Worm (Caenorhabditis elegans) whole organism, young adult: ENCODE data around the gene Y37D8A.25.

Experiments
- B0019.2 ChIP-seq: fragments of 200-800 bp; sonication (Bioruptor generic); conservative IDR thresholded peaks from 2 replicates; pipeline ENCODE4 v1.3.6; 2022; ENCODE audit warnings: missing genetic modification reagents, missing genetic modification characterization, missing compliant biosample characterization
- T07F8.4 ChIP-seq: sonication (generic microtip); optimal IDR thresholded peaks from 2 replicates; lab custom pipeline; 2016; ENCODE audit warnings: mild to moderate bottlenecking, missing genetic modification characterization, moderate library complexity, missing compliant biosample characterization
- dpl-1 ChIP-seq: fragments of 150-350 bp; optimal IDR thresholded peaks from 2 replicates; lab custom pipeline; 2014; ENCODE audit warnings: missing biosample characterization, missing genetic modification reagents, missing genetic modification characterization
- hmg-1.2 ChIP-seq: fragments of 200-800 bp; sonication (Bioruptor generic); IDR thresholded peaks from 2 replicates; pipeline ENCODE4 v1.3.6; 2022; ENCODE audit warnings: missing genetic modification reagents, missing genetic modification characterization, missing compliant biosample characterization
- hsf-1 ChIP-seq: fragments of 200-800 bp; sonication (Bioruptor generic); IDR thresholded peaks from 2 replicates; pipeline ENCODE4 v1.3.6; 2022; ENCODE audit warnings: missing genetic modification reagents, missing genetic modification characterization, missing compliant biosample characterization
- lir-1 ChIP-seq: fragments of 200-800 bp; sonication (Bioruptor generic); conservative IDR thresholded peaks from 2 replicates; pipeline ENCODE4 v1.3.6; 2022; ENCODE audit warnings: missing genetic modification reagents, missing genetic modification characterization, missing compliant biosample characterization
- mcd-1 ChIP-seq: fragments of 200-800 bp; sonication (Bioruptor generic); IDR thresholded peaks from 2 replicates; pipeline ENCODE4 v1.3.6; 2022; ENCODE audit warnings: missing genetic modification reagents, missing genetic modification characterization, missing compliant biosample characterization
- mel-28 ChIP-seq: sonication (generic microtip); optimal IDR thresholded peaks from 2 replicates; lab custom pipeline; 2016; ENCODE audit warnings: borderline replicate concordance, mild to moderate bottlenecking, missing genetic modification characterization, missing compliant biosample characterization
- nfya-1 ChIP-seq: sonication (generic microtip); optimal IDR thresholded peaks from 2 replicates; lab custom pipeline; 2017; ENCODE audit warnings: antibody characterized with exemption, missing compliant biosample characterization, missing genetic modification characterization, borderline replicate concordance; ENCODE audit not compliant: insufficient read depth
- nfyb-1 ChIP-seq: fragments of 200-800 bp; sonication (Bioruptor generic); IDR thresholded peaks from 2 replicates; pipeline ENCODE4 v1.3.6; 2022; ENCODE audit warnings: missing genetic modification reagents, missing genetic modification characterization, missing compliant biosample characterization
- nhr-179 ChIP-seq: sonication (generic microtip); optimal IDR thresholded peaks from 2 replicates; lab custom pipeline; 2016; ENCODE audit warnings: mild to moderate bottlenecking, missing genetic modification characterization, missing compliant biosample characterization
- rpc-1 ChIP-seq, 2 experiments: fragments of 150-350 bp in 1 of 2; sonication (generic microtip) in 1 of 2; optimal IDR thresholded peaks; 2 replicates each; lab custom pipeline; 2014 to 2018; ENCODE audit warnings: missing biosample characterization in 1 of 2, missing genetic modification characterization in 1 of 2, missing genetic modification reagents in 1 of 2, missing genotype in 1 of 2
- sea-2 ChIP-seq: fragments of 200-800 bp; sonication (Bioruptor generic); IDR thresholded peaks from 2 replicates; pipeline ENCODE4 v1.3.6; 2022; ENCODE audit warnings: missing genetic modification characterization, missing compliant biosample characterization
- snpc-1.3 ChIP-seq: sonication (generic microtip); optimal IDR thresholded peaks from 2 replicates; lab custom pipeline; 2017; ENCODE audit warnings: missing genetic modification characterization, mild to moderate bottlenecking, missing compliant biosample characterization, antibody characterized with exemption, moderate library complexity, missing genotype, missing genetic modification reagents; ENCODE audit not compliant: insufficient read depth
- snpc-3.4 ChIP-seq: sonication (generic microtip); optimal IDR thresholded peaks from 2 replicates; lab custom pipeline; 2017; ENCODE audit warnings: missing genetic modification characterization, mild to moderate bottlenecking, missing compliant biosample characterization, antibody characterized with exemption, moderate library complexity, missing genotype, missing genetic modification reagents
- sptf-2 ChIP-seq: fragments of 200-800 bp; sonication (Bioruptor generic); optimal IDR thresholded peaks from 2 replicates; lab custom pipeline; 2018; ENCODE audit warnings: mild to moderate bottlenecking, missing genetic modification characterization, missing compliant biosample characterization
- tbp1 ChIP-seq: fragments of 200-800 bp; sonication (Bioruptor generic); optimal IDR thresholded peaks from 2 replicates; lab custom pipeline; 2018; ENCODE audit warnings: mild to moderate bottlenecking, missing genetic modification characterization, missing compliant biosample characterization
- tbx-9 ChIP-seq: sonication (generic microtip); optimal IDR thresholded peaks from 2 replicates; lab custom pipeline; 2016; ENCODE audit warnings: borderline replicate concordance, missing genetic modification characterization, inconsistent platforms, missing compliant biosample characterization

Y37D8A.25 gene

DNA sequence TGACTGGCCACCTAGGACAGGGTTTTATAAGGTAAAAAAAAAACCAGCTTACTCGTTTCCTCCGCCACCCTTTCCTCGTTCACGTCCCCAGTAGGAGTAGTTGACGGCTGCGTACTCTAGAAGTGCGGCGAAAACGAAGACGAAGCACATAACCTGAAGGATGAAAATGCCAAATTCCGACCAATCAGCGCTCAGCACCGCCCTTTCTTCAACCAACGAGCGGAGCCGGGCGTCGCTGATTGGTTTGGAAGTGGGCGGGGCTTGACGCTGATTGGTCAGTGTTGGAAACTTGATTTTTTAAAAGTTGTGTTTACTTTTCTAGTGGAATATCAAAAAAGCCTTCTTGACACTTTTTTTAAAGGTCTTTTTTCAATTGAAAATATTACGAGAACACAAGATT is 46.3 kb downstream of the Y37D8A.25 start:
- TF ChIP-seq nfyb-1 (GFP tag; lab: Robert Waterston, UW) (no peak), hsf-1 (GFP tag; lab: Robert Waterston, UW) (no peak), tbx-9 (no peak), snpc-1.3 (tag; lab: Kevin White, UChicago) (no peak), snpc-3.4 (tag; lab: Kevin White, UChicago) (no peak), rpc-1 (optimal IDR thresholded peaks at IDR 0.05; lab: Kevin White, UChicago) (no peak), rpc-1 (tag; optimal IDR thresholded peaks at IDR 0.05; lab: Kevin White, UChicago) (no peak), tbp1 (GFP tag; lab: Kevin White, UChicago) (no peak), lir-1 (GFP tag; lab: Robert Waterston, UW) (no peak), sptf-2 (GFP tag; lab: Kevin White, UChicago) (no peak), sea-2 (no peak), hmg-1.2 (GFP tag; lab: Robert Waterston, UW) (no peak), B0019.2 (GFP tag; lab: Robert Waterston, UW) (no peak), mel-28 (no peak), dpl-1 (GFP tag; lab: Kevin White, UChicago) (no peak), nfya-1 (no peak), mcd-1 (GFP tag; lab: Robert Waterston, UW) (no peak), T07F8.4 (tag; lab: Kevin White, UChicago) (no peak), nhr-179 (tag; lab: Kevin White, UChicago) (no peak)
- TF ChIP-seq, all 124 proteins: peak for 0
